Worm (Caenorhabditis elegans): ENCODE measurements around the gene F59F5.3.
A peak's percentile ranks its signal among the peaks of the same experiment; 100 is the strongest.

Gene F59F5.3

ce11 chrX:10524483-10524948, 17.7 kb downstream of the F59F5.3 start, which contains the start of the genes mboa-7 and git-1:
TSS of gene mboa-7 (minus strand) at chrX:10524565.
TSS of gene git-1 (plus strand) at chrX:10524898.
- TF ChIP-seq sem-2 (GFP tag; optimal IDR thresholded peaks at IDR 0.05) (no peak), ceh-43 (GFP tag; optimal IDR thresholded peaks at IDR 0.05) (no peak), sptf-1 (tag; optimal IDR thresholded peaks at IDR 0.05) (peak; percentile 52), ceh-83 (GFP tag; optimal IDR thresholded peaks at IDR 0.05) (no peak), hlh-1 (tag; optimal IDR thresholded peaks at IDR 0.05) (peak; percentile 66), lin-13 (tag; optimal IDR thresholded peaks at IDR 0.05) (peak; percentile 76), mab-5 (tag; optimal IDR thresholded peaks at IDR 0.05) (no peak), mep-1 (tag; optimal IDR thresholded peaks at IDR 0.05) (peak; percentile 68), ces-1 (GFP tag; optimal IDR thresholded peaks at IDR 0.05) (peak; percentile 9), unc-120 (tag; optimal IDR thresholded peaks at IDR 0.05; ENCODE audit: poor library complexity, severe bottlenecking) (peak; percentile 38), mls-2 (tag; optimal IDR thresholded peaks at IDR 0.05) (peak; percentile 42), M03D4.4 (tag; optimal IDR thresholded peaks at IDR 0.05) (peak; percentile 59), pha-4 (tag; optimal IDR thresholded peaks at IDR 0.05) (peak; percentile 37), lin-32 (GFP tag; optimal IDR thresholded peaks at IDR 0.05) (peak; percentile 49), lsy-2 (tag; optimal IDR thresholded peaks at IDR 0.05) (peak; percentile 2)

- no peak for TF ChIP-seq nhr-12 (tag; optimal IDR thresholded peaks at IDR 0.05)
- no peak for TF ChIP-seq lsy-2 (tag; optimal IDR thresholded peaks at IDR 0.05)
- TF ChIP-seq snpc-4 (tag; optimal IDR thresholded peaks at IDR 0.05), result no peak
- TF ChIP-seq cnd-1 (tag; optimal IDR thresholded peaks at IDR 0.05), result no peak
- TF ChIP-seq mab-5 (tag; optimal IDR thresholded peaks at IDR 0.05), result no peak
- no peak for TF ChIP-seq nhr-76 (tag; optimal IDR thresholded peaks at IDR 0.05)
- TF ChIP-seq unc-62 (GFP tag; optimal IDR thresholded peaks at IDR 0.05), result no peak
- no peak for TF ChIP-seq blmp-1 (tag; optimal IDR thresholded peaks at IDR 0.05)
- TF ChIP-seq nhr-28 (tag; optimal IDR thresholded peaks at IDR 0.05), result no peak
- TF ChIP-seq lin-32 (GFP tag; optimal IDR thresholded peaks at IDR 0.05), result no peak
- no peak for TF ChIP-seq ces-1 (GFP tag; optimal IDR thresholded peaks at IDR 0.05)
Measured at ce11 chrX:10521313-10521712, 20.9 kb downstream of the F59F5.3 start, which contains the start of gene F14F3.4. TSS of gene F14F3.4 (minus strand) at chrX:10521413.

ce11 chrX:10520185-10520584, 22.0 kb downstream of the F59F5.3 start:
- TF ChIP-seq ces-1 (GFP tag; optimal IDR thresholded peaks at IDR 0.05) (no peak), elt-1 (tag; optimal IDR thresholded peaks at IDR 0.05; ENCODE audit: borderline replicate concordance, insufficient read depth) (peak; percentile 91), nhr-76 (tag; optimal IDR thresholded peaks at IDR 0.05) (no peak), ceh-83 (GFP tag; optimal IDR thresholded peaks at IDR 0.05) (no peak), ceh-39 (tag; optimal IDR thresholded peaks at IDR 0.05) (no peak), nhr-237 (tag; optimal IDR thresholded peaks at IDR 0.05) (no peak), mep-1 (tag; optimal IDR thresholded peaks at IDR 0.05) (no peak), nhr-2 (tag; optimal IDR thresholded peaks at IDR 0.05) (peak; percentile 69), tbx-8 (GFP tag; optimal IDR thresholded peaks at IDR 0.05) (no peak), blmp-1 (tag; optimal IDR thresholded peaks at IDR 0.05) (no peak), nhr-28 (tag; optimal IDR thresholded peaks at IDR 0.05) (no peak), cnd-1 (tag; optimal IDR thresholded peaks at IDR 0.05) (no peak), zip-8 (tag; optimal IDR thresholded peaks at IDR 0.05) (no peak), bed-3 (GFP tag; optimal IDR thresholded peaks at IDR 0.05) (no peak), unc-62 (GFP tag; optimal IDR thresholded peaks at IDR 0.05) (peak; percentile 92), ztf-11 (tag; optimal IDR thresholded peaks at IDR 0.05) (no peak), lsy-2 (tag; optimal IDR thresholded peaks at IDR 0.05) (no peak), hlh-1 (tag; optimal IDR thresholded peaks at IDR 0.05) (no peak), snpc-4 (tag; optimal IDR thresholded peaks at IDR 0.05) (no peak), drap-1 (GFP tag; optimal IDR thresholded peaks at IDR 0.05) (no peak)

- TF ChIP-seq sem-2 (GFP tag; optimal IDR thresholded peaks at IDR 0.05) (no peak), lsy-2 (tag; optimal IDR thresholded peaks at IDR 0.05) (no peak), unc-120 (tag; optimal IDR thresholded peaks at IDR 0.05; ENCODE audit: poor library complexity, severe bottlenecking) (no peak), ztf-11 (tag; optimal IDR thresholded peaks at IDR 0.05) (no peak), ces-1 (GFP tag; optimal IDR thresholded peaks at IDR 0.05) (no peak), nhr-237 (tag; optimal IDR thresholded peaks at IDR 0.05) (no peak), nhr-2 (tag; optimal IDR thresholded peaks at IDR 0.05) (peak; percentile 63), ham-2 (GFP tag; optimal IDR thresholded peaks at IDR 0.05) (no peak)
Measured at ce11 chrX:10516549-10516948, 25.7 kb downstream of the F59F5.3 start.
